Worm (Caenorhabditis elegans) whole organism, L1 larva: ENCODE data around the gene K10G4.10.
"Not testable (repeated sequence)": the region's sequence is repeated elsewhere in the genome, so short reads cannot be mapped to it uniquely, and the experiment has no call there.

ENCODE experiments used
- aha-1 ChIP-seq: fragments of 150-350 bp; optimal IDR thresholded peaks from 2 replicates; lab custom pipeline; 2014; ENCODE audit warnings: missing biosample characterization, missing genetic modification characterization
- blmp-1 ChIP-seq: fragments of 150-350 bp; optimal IDR thresholded peaks from 2 replicates; lab custom pipeline; 2014; ENCODE audit warnings: missing biosample characterization, missing genetic modification characterization
- ceh-90 ChIP-seq: sonication (generic microtip); optimal IDR thresholded peaks from 2 replicates; lab custom pipeline; 2016; ENCODE audit warnings: missing genetic modification characterization, missing compliant biosample characterization
- dpl-1 ChIP-seq, 3 experiments: fragments of 150-350 bp in 2 of 3; sonication (generic microtip) in 1 of 3; optimal IDR thresholded peaks; 2 replicates each; lab custom pipeline; 2014 to 2017; ENCODE audit warnings: missing biosample characterization in 3 of 3, missing genetic modification characterization in 3 of 3, missing genetic modification reagents in 3 of 3
- elt-2 ChIP-seq: sonication (generic microtip); optimal IDR thresholded peaks from 2 replicates; lab custom pipeline; 2016; ENCODE audit warnings: missing genetic modification characterization, mild to moderate bottlenecking, inconsistent platforms, missing compliant biosample characterization, missing genetic modification reagents
- elt-3 ChIP-seq, 6 experiments: fragments of 150-350 bp in 1 of 6; sonication (generic microtip); optimal IDR thresholded peaks; 2 replicates each; lab custom pipeline; 2017 to 2018; ENCODE audit warnings: missing biosample characterization in 6 of 6, missing genetic modification characterization in 6 of 6, inconsistent platforms in 1 of 6
- ets-5 ChIP-seq: fragments of 200-800 bp; sonication (Bioruptor generic); IDR thresholded peaks from 2 replicates; pipeline ENCODE4 v1.3.6; 2022; ENCODE audit warnings: missing genetic modification characterization, missing compliant biosample characterization
- fos-1 ChIP-seq: fragments of 150-350 bp; optimal IDR thresholded peaks from 2 replicates; lab custom pipeline; 2014; ENCODE audit warnings: missing biosample characterization, missing genetic modification characterization
- hlh-17 ChIP-seq: fragments of 200-800 bp; sonication (Bioruptor generic); optimal IDR thresholded peaks from 2 replicates; lab custom pipeline; 2018; ENCODE audit warnings: missing genetic modification characterization, mild to moderate bottlenecking, missing compliant biosample characterization, moderate library complexity, borderline replicate concordance
- irx-1 ChIP-seq: sonication (generic microtip); optimal IDR thresholded peaks from 2 replicates; lab custom pipeline; 2016; ENCODE audit warnings: missing genetic modification characterization, missing compliant biosample characterization
- jun-1 ChIP-seq: fragments of 150-350 bp; optimal IDR thresholded peaks from 2 replicates; lab custom pipeline; 2014; ENCODE audit warnings: missing biosample characterization, missing genetic modification reagents, missing genetic modification characterization
- lin-15B ChIP-seq: fragments of 150-350 bp; sonication (generic microtip); optimal IDR thresholded peaks from 3 replicates; lab custom pipeline; 2014; ENCODE audit warnings: missing biosample characterization, missing genetic modification characterization
- mdl-1 ChIP-seq, 2 experiments: fragments of 150-350 bp; optimal IDR thresholded peaks; 2 replicates each; lab custom pipeline; 2014 to 2017; ENCODE audit warnings: missing biosample characterization in 2 of 2, missing genetic modification characterization in 2 of 2, inconsistent platforms in 1 of 2
- mef-2 ChIP-seq: fragments of 150-350 bp; optimal IDR thresholded peaks from 2 replicates; lab custom pipeline; 2014; ENCODE audit warnings: missing biosample characterization, missing genetic modification characterization
- nhr-20 ChIP-seq: sonication (generic microtip); optimal IDR thresholded peaks from 2 replicates; lab custom pipeline; 2016; ENCODE audit warnings: mild to moderate bottlenecking, missing genetic modification characterization, missing compliant biosample characterization
- nhr-47 ChIP-seq: sonication (generic microtip); optimal IDR thresholded peaks from 2 replicates; lab custom pipeline; 2016; ENCODE audit warnings: mild to moderate bottlenecking, missing genetic modification characterization, moderate library complexity, missing compliant biosample characterization
- nhr-76 ChIP-seq: sonication (generic microtip); optimal IDR thresholded peaks from 2 replicates; lab custom pipeline; 2017; ENCODE audit warnings: missing biosample characterization, missing genetic modification characterization
- nhr-84 ChIP-seq: sonication (generic microtip); optimal IDR thresholded peaks from 2 replicates; lab custom pipeline; 2017; ENCODE audit warnings: missing biosample characterization, missing genetic modification characterization
- nhr-90 ChIP-seq: sonication (generic microtip); optimal IDR thresholded peaks from 2 replicates; lab custom pipeline; 2016; ENCODE audit warnings: mild to moderate bottlenecking, missing genetic modification characterization, missing compliant biosample characterization; ENCODE audit not compliant: poor library complexity
- pag-3 ChIP-seq: sonication (generic microtip); optimal IDR thresholded peaks from 2 replicates; lab custom pipeline; 2017; ENCODE audit warnings: missing genetic modification characterization, mild to moderate bottlenecking, missing compliant biosample characterization, antibody characterized with exemption, borderline replicate concordance; ENCODE audit not compliant: insufficient read depth
- pqm-1 ChIP-seq: sonication (generic microtip); optimal IDR thresholded peaks from 3 replicates; lab custom pipeline; 2017; ENCODE audit warnings: missing biosample characterization, missing genetic modification characterization
- rnt-1 ChIP-seq: sonication (generic microtip); optimal IDR thresholded peaks from 2 replicates; lab custom pipeline; 2016; ENCODE audit warnings: mild to moderate bottlenecking, missing genetic modification characterization, moderate library complexity, missing compliant biosample characterization
- snpc-4 ChIP-seq: fragments of 150-350 bp; optimal IDR thresholded peaks from 2 replicates; lab custom pipeline; 2014; ENCODE audit warnings: missing biosample characterization, missing genetic modification characterization
- snu-23 ChIP-seq: sonication (generic microtip); optimal IDR thresholded peaks from 2 replicates; lab custom pipeline; 2016; ENCODE audit warnings: missing genetic modification characterization, missing compliant biosample characterization
- sox-4 ChIP-seq: sonication (generic microtip); optimal IDR thresholded peaks from 2 replicates; lab custom pipeline; 2016; ENCODE audit warnings: missing genetic modification characterization, missing compliant biosample characterization
- sptf-1 ChIP-seq: fragments of 150-350 bp; optimal IDR thresholded peaks from 2 replicates; lab custom pipeline; 2014; ENCODE audit warnings: missing biosample characterization, missing genetic modification characterization
- sup-37 ChIP-seq: fragments of 200-800 bp; sonication (Bioruptor generic); optimal IDR thresholded peaks from 2 replicates; lab custom pipeline; 2018; ENCODE audit warnings: mild to moderate bottlenecking, missing genetic modification characterization, missing compliant biosample characterization
- swsn-7 ChIP-seq: sonication (generic microtip); optimal IDR thresholded peaks from 2 replicates; lab custom pipeline; 2016; ENCODE audit warnings: missing genetic modification characterization, missing compliant biosample characterization
- tbx-2 ChIP-seq: sonication (generic microtip); optimal IDR thresholded peaks from 2 replicates; lab custom pipeline; 2016; ENCODE audit warnings: missing genetic modification characterization, missing compliant biosample characterization
- tlp-1 ChIP-seq: fragments of 150-350 bp; optimal IDR thresholded peaks from 2 replicates; lab custom pipeline; 2014; ENCODE audit warnings: missing biosample characterization, missing genetic modification characterization
- unc-130 ChIP-seq: fragments of 150-350 bp; optimal IDR thresholded peaks from 2 replicates; lab custom pipeline; 2017; ENCODE audit warnings: missing biosample characterization, missing genetic modification characterization, inconsistent platforms
- unc-86 ChIP-seq: sonication (generic microtip); optimal IDR thresholded peaks from 2 replicates; lab custom pipeline; 2016; ENCODE audit warnings: missing genetic modification characterization, missing compliant biosample characterization
- vab-15 ChIP-seq: sonication (generic microtip); optimal IDR thresholded peaks from 2 replicates; lab custom pipeline; 2017; ENCODE audit warnings: missing genotype, mild to moderate bottlenecking, missing genetic modification characterization, missing compliant biosample characterization
- zag-1 ChIP-seq: fragments of 150-350 bp; optimal IDR thresholded peaks from 2 replicates; lab custom pipeline; 2014; ENCODE audit warnings: missing biosample characterization, missing genetic modification characterization
- ztf-11 ChIP-seq, 2 experiments: sonication (generic microtip); optimal IDR thresholded peaks; 2 replicates each; lab custom pipeline; 2016 to 2017; ENCODE audit warnings: missing genetic modification characterization in 2 of 2, missing biosample characterization in 1 of 2, missing compliant biosample characterization in 1 of 2
- ztf-4 ChIP-seq: fragments of 150-350 bp; optimal IDR thresholded peaks from 2 replicates; lab custom pipeline; 2014; ENCODE audit warnings: missing biosample characterization, missing genetic modification characterization

The K10G4.10 gene

ce11 chrV:17248915-17249314 is 24.4 kb upstream of the K10G4.10 start, which contains the start of gene clec-243:
Gene clec-243, minus strand, starts transcription at chrV:17249015.
- no peak for TF ChIP-seq blmp-1 (tag; lab: Kevin White, UChicago)
- no peak for TF ChIP-seq pag-3
- TF ChIP-seq mdl-1 (tag; optimal IDR thresholded peaks at IDR 0.05; lab: Kevin White, UChicago), result no peak
- TF ChIP-seq nhr-20, result no peak
- TF ChIP-seq irx-1 (tag; lab: Kevin White, UChicago), result no peak
- no peak for TF ChIP-seq nhr-84 (tag; lab: Kevin White, UChicago)
- TF ChIP-seq tlp-1, result no peak
- no peak for TF ChIP-seq unc-86 (tag; lab: Kevin White, UChicago)
- no peak for TF ChIP-seq elt-2 (tag; lab: Kevin White, UChicago)
- TF ChIP-seq mef-2 (tag; lab: Kevin White, UChicago), result no peak
- no peak for TF ChIP-seq jun-1 (tag; lab: Kevin White, UChicago)
- TF ChIP-seq elt-3 (tag; optimal IDR thresholded peaks at IDR 0.05; lab: Kevin White, UChicago), result no peak
- TF ChIP-seq swsn-7 (tag; lab: Kevin White, UChicago), result no peak
- TF ChIP-seq lin-15B (tag; lab: Kevin White, UChicago), result no peak
- TF ChIP-seq aha-1 (tag; lab: Kevin White, UChicago), result no peak
- no peak for TF ChIP-seq vab-15
- TF ChIP-seq, all 84 proteins: peak for 0

- TF ChIP-seq tbx-2 (tag; lab: Kevin White, UChicago) (no peak), ztf-4 (tag; lab: Kevin White, UChicago) (no peak), elt-3 (tag; optimal IDR thresholded peaks at IDR 0.05; lab: Kevin White, UChicago) (no peak), vab-15 (no peak), dpl-1 (GFP tag; optimal IDR thresholded peaks at IDR 0.05; lab: Kevin White, UChicago) (no peak), ets-5 (GFP tag; lab: Robert Waterston, UW) (no peak), sptf-1 (no peak), snpc-4 (tag; lab: Kevin White, UChicago) (no peak)
These were observed 21.9 kb upstream of the K10G4.10 start, which contains the start of gene Y61B8A.6 for ce11 chrV:17251364-17251961. Gene Y61B8A.6, plus strand, starts transcription at chrV:17251911.

ce11 chrV:17255028-17255427 is 18.3 kb upstream of the K10G4.10 start, which contains the start of gene srh-116:
Gene srh-116, minus strand, starts transcription at chrV:17255128.
- TF ChIP-seq nhr-47 (tag; lab: Kevin White, UChicago); ceh-90 (tag; lab: Kevin White, UChicago); hlh-17 (GFP tag; lab: Kevin White, UChicago): not testable (repeated sequence)

ce11 chrV:17255454-17255853 is 17.9 kb upstream of the K10G4.10 start, which contains the start of gene srh-115:
Gene srh-115, plus strand, starts transcription at chrV:17255754.
- TF ChIP-seq nhr-76 (tag; lab: Kevin White, UChicago), result no peak
- TF ChIP-seq sox-4 (tag; lab: Kevin White, UChicago), result no peak
- TF ChIP-seq sptf-1, result no peak
- TF ChIP-seq snpc-4 (tag; lab: Kevin White, UChicago), result no peak
- TF ChIP-seq aha-1 (tag; lab: Kevin White, UChicago), result no peak
- no peak for TF ChIP-seq zag-1
- TF ChIP-seq ztf-4 (tag; lab: Kevin White, UChicago), result no peak
- no peak for TF ChIP-seq nhr-90
- no peak for TF ChIP-seq mdl-1 (tag; optimal IDR thresholded peaks at IDR 0.05; lab: Kevin White, UChicago)
- TF ChIP-seq nhr-47 (tag; lab: Kevin White, UChicago), result no peak
- TF ChIP-seq unc-86 (tag; lab: Kevin White, UChicago), result no peak
- no peak for TF ChIP-seq fos-1 (tag; lab: Kevin White, UChicago)
- TF ChIP-seq sup-37 (GFP tag; lab: Kevin White, UChicago), result no peak
- TF ChIP-seq irx-1 (tag; lab: Kevin White, UChicago), result no peak
- no peak for TF ChIP-seq snu-23
- TF ChIP-seq pqm-1, result no peak
- TF ChIP-seq ztf-11 (tag; optimal IDR thresholded peaks at IDR 0.05; lab: Kevin White, UChicago), result no peak
- TF ChIP-seq rnt-1, result no peak
- TF ChIP-seq unc-130 (tag; lab: Kevin White, UChicago), result no peak
